Fruit fly (Drosophila melanogaster): ENCODE measurements around the gene RhoGAP71E.

RhoGAP71E gene

DNA sequence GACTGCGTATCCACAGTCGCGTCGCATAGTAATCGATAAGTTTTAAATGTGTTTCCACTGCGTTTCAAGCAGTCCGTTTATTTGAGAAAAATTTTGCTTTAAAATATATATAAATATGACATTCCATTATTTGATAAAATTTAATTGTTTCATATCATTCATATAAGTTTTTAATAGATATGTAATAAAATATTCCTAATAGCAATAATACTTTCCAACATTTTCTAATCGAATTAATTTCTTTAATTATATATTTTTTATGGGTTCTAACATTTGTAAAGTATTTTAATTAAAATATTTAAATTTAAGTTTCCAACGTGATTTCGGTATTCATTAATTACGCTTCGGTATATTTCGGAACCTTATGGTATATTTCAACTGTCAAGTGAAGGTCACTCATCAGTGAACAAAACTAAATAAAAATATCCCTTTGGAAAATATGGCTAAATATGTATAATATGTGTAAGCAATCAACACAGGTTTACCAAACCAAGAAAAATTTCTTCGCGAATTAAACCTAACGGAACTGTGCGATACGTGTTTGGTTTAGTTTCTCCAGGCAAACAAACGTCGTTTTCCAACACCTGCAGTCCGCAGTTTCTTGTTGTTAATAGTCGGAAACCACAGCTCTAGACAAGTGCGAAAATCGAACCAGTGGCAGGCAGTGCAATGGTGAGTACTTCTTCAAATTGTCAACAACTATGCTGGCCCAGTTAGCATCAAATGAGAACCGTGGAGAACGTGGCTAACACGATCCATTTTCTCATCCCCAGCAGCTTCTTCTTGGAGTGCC is 25.4 kb upstream of the RhoGAP71E start, which contains the start of the genes CG7739 and SCCRO (continued):
- TF ChIP-seq CG7745 (tag; optimal IDR thresholded peaks at IDR 0.05) (no peak), CG5953 (GFP tag; IDR thresholded peaks at IDR 0.05) (no peak), CG9215 (GFP tag; IDR thresholded peaks at IDR 0.05) (peak; percentile 53), BEAF-32 (GFP tag; optimal IDR thresholded peaks at IDR 0.05) (peak; percentile 67), sna (GFP tag; IDR thresholded peaks at IDR 0.05; ENCODE audit: partially characterized antibody) (0 out of 2 replicates have a peak, but pooled peaks have one; percentile 48), Atf3 (GFP tag; optimal IDR thresholded peaks at IDR 0.05) (no peak), Abd-B (GFP tag; optimal IDR thresholded peaks at IDR 0.05) (peak; percentile 68), pnt (GFP tag; optimal IDR thresholded peaks at IDR 0.05) (no peak), CTCF (GFP tag; optimal IDR thresholded peaks at IDR 0.05) (no peak), zf30C (GFP tag; optimal IDR thresholded peaks at IDR 0.05) (no peak), Side (GFP tag; optimal IDR thresholded peaks at IDR 0.05) (peak; percentile 11), knrl (GFP tag; IDR thresholded peaks at IDR 0.05; ENCODE audit: partially characterized antibody) (no peak; the same call in 2 of the 3 replicates), Eip74EF (GFP tag; optimal IDR thresholded peaks at IDR 0.05) (no peak), Ets97D (GFP tag; optimal IDR thresholded peaks at IDR 0.05) (peak; percentile 30), CG18619 (GFP tag; optimal IDR thresholded peaks at IDR 0.05) (peak; percentile 35), Hr51 (GFP tag; optimal IDR thresholded peaks at IDR 0.05) (peak; percentile 43 to 67), cg (GFP tag; optimal IDR thresholded peaks at IDR 0.05) (no peak), MBD-R2 (GFP tag; IDR thresholded peaks at IDR 0.05) (peak; percentile 77), dm (GFP tag; optimal IDR thresholded peaks at IDR 0.05) (peak; percentile 12), CG10565 (GFP tag; optimal IDR thresholded peaks at IDR 0.05) (no peak), Doc3 (GFP tag; IDR thresholded peaks at IDR 0.05; ENCODE audit: partially characterized antibody) (no peak), lov (optimal IDR thresholded peaks at IDR 0.05) (no peak), lov (GFP tag; IDR thresholded peaks at IDR 0.05) (peak; percentile 35; the same call in 1 of the 3 replicates), CG14014 (GFP tag; IDR thresholded peaks at IDR 0.05) (peak; percentile 76; the same call in 1 of the 2 replicates), CG11085 (GFP tag; IDR thresholded peaks at IDR 0.05) (peak; percentile 66), CG9727 (GFP tag; optimal IDR thresholded peaks at IDR 0.05) (peak; percentile 60), CG10543 (GFP tag; optimal IDR thresholded peaks at IDR 0.05) (peak; percentile 50), CG1233 (GFP tag; optimal IDR thresholded peaks at IDR 0.05) (peak; percentile 24), CG10959 (GFP tag; IDR thresholded peaks at IDR 0.05) (no peak), CG3726 (GFP tag; IDR thresholded peaks at IDR 0.05) (no peak), dan (GFP tag; IDR thresholded peaks at IDR 0.05) (no peak), CG10147 (GFP tag; optimal IDR thresholded peaks at IDR 0.05) (peak; percentile 11), pb (GFP tag; optimal IDR thresholded peaks at IDR 0.05) (no peak), Mrtf (GFP tag; IDR thresholded peaks at IDR 0.05) (no peak), dysf (GFP tag; IDR thresholded peaks at IDR 0.05) (peak; percentile 70; the same call in 2 of the 3 replicates), ken (GFP tag; IDR thresholded peaks at IDR 0.05) (0 out of 3 replicates have a peak, but pooled peaks have one; percentile 52), bsh (GFP tag; optimal IDR thresholded peaks at IDR 0.05) (peak in 1 of 2 experiments; percentile 67), aop (GFP tag; IDR thresholded peaks at IDR 0.05) (no peak), PHDP (tag; optimal IDR thresholded peaks at IDR 0.05) (peak; percentile 64), Hand (GFP tag; optimal IDR thresholded peaks at IDR 0.05) (peak; percentile 4), pros (GFP tag; optimal IDR thresholded peaks at IDR 0.05) (no peak), CG8478 (optimal IDR thresholded peaks at IDR 0.05) (no peak), CG10431 (GFP tag; optimal IDR thresholded peaks at IDR 0.05) (no peak), CG12769 (tag; optimal IDR thresholded peaks at IDR 0.05) (no peak), mam (GFP tag; optimal IDR thresholded peaks at IDR 0.05) (peak; percentile 42), al (GFP tag; IDR thresholded peaks at IDR 0.05) (peak; percentile 50; the same call in 1 of the 2 replicates), vfl (GFP tag; optimal IDR thresholded peaks at IDR 0.05) (peak; percentile 14), lbe (GFP tag; optimal IDR thresholded peaks at IDR 0.05) (no peak), HLH54F (GFP tag; optimal IDR thresholded peaks at IDR 0.05) (no peak), Tbp (GFP tag; optimal IDR thresholded peaks at IDR 0.05) (no peak)

Measured in whole organism, embryonic.